Worm (Caenorhabditis elegans) whole organism, L1 larva: ENCODE measurements around the gene tra-3.

Experiments used
- lin-15B ChIP-seq: fragments of 150-350 bp; sonication (generic microtip); optimal IDR thresholded peaks from 3 replicates; lab custom pipeline; 2014; ENCODE audit warnings: missing biosample characterization, missing genetic modification characterization
- nhr-84 ChIP-seq: sonication (generic microtip); optimal IDR thresholded peaks from 2 replicates; lab custom pipeline; 2017; ENCODE audit warnings: missing biosample characterization, missing genetic modification characterization

- TF ChIP-seq nhr-84 (tag; lab: Kevin White, UChicago), result no peak
- no peak for TF ChIP-seq lin-15B (tag; lab: Kevin White, UChicago)
These were observed 52.2 kb downstream of the tra-3 start for ce11 chrIV:14391746-14392145.
